Fruit fly (Drosophila melanogaster) whole organism, embryonic: ENCODE results near the gene Pdxk.

Source experiments
- ATbp ChIP-seq: fragments of 200-800 bp; sonication (Bioruptor generic); optimal IDR thresholded peaks from 2 replicates; lab custom pipeline; 2017; ENCODE audit warnings: missing biosample characterization, mild to moderate bottlenecking, missing genetic modification characterization, missing genetic modification reagents
- BEAF-32 ChIP-seq: fragments of 200-800 bp; sonication (Bioruptor generic); optimal IDR thresholded peaks from 3 replicates; lab custom pipeline; 2017; ENCODE audit warnings: missing biosample characterization, missing genetic modification characterization, mild to moderate bottlenecking, moderate library complexity, missing genetic modification reagents
- CG10321 ChIP-seq: fragments of 200-800 bp; sonication (Bioruptor generic); IDR thresholded peaks from 2 replicates; pipeline ENCODE4 v1.3.6; 2022; ENCODE audit warnings: missing biosample characterization, missing genetic modification characterization
- CG12071 ChIP-seq: fragments of 200-800 bp; sonication (Bioruptor generic); optimal IDR thresholded peaks from 3 replicates; lab custom pipeline; 2018; ENCODE audit warnings: missing biosample characterization, mild to moderate bottlenecking, missing genetic modification characterization
- CG15696 ChIP-seq: fragments of 200-800 bp; sonication (Bioruptor generic); optimal IDR thresholded peaks from 2 replicates; lab custom pipeline; 2019; ENCODE audit warnings: missing biosample characterization, mild to moderate bottlenecking, missing genetic modification characterization, moderate library complexity
- CG1647 ChIP-seq: fragments of 200-800 bp; sonication (Bioruptor generic); optimal IDR thresholded peaks from 3 replicates; lab custom pipeline; 2016; ENCODE audit warnings: missing biosample characterization, missing genetic modification characterization
- CG16815 ChIP-seq: fragments of 200-800 bp; sonication (Bioruptor generic); optimal IDR thresholded peaks from 3 replicates; lab custom pipeline; 2017; ENCODE audit warnings: missing biosample characterization, mild to moderate bottlenecking, missing genetic modification characterization
- CG17328 ChIP-seq: fragments of 200-800 bp; sonication (Bioruptor generic); IDR thresholded peaks from 2 replicates; pipeline ENCODE4 v1.3.6; 2022; ENCODE audit warnings: missing biosample characterization, missing genetic modification characterization
- CG17802 ChIP-seq: fragments of 200-800 bp; sonication (Bioruptor generic); optimal IDR thresholded peaks from 2 replicates; lab custom pipeline; 2018; ENCODE audit warnings: missing biosample characterization, mild to moderate bottlenecking, missing genetic modification characterization, moderate library complexity
- CG1832 ChIP-seq: fragments of 200-800 bp; sonication (Bioruptor generic); optimal IDR thresholded peaks from 2 replicates; lab custom pipeline; 2017; ENCODE audit warnings: missing biosample characterization, mild to moderate bottlenecking, missing genetic modification characterization, inconsistent platforms
- CG18764 ChIP-seq: fragments of 200-800 bp; sonication (Bioruptor generic); optimal IDR thresholded peaks from 3 replicates; lab custom pipeline; 2016; ENCODE audit warnings: missing biosample characterization, missing genetic modification characterization
- CG2199 ChIP-seq: fragments of 200-800 bp; sonication (Bioruptor generic); IDR thresholded peaks from 3 replicates; pipeline ENCODE4 v1.3.6; 2022; ENCODE audit warnings: missing biosample characterization, missing genetic modification characterization
- CG30431 ChIP-seq: fragments of 200-800 bp; sonication (Bioruptor generic); optimal IDR thresholded peaks from 2 replicates; lab custom pipeline; 2017; ENCODE audit warnings: missing biosample characterization, missing genetic modification characterization
- CG32767 ChIP-seq: fragments of 200-800 bp; sonication (Bioruptor generic); IDR thresholded peaks from 2 replicates; pipeline ENCODE4 v1.3.6; 2022; ENCODE audit warnings: missing biosample characterization, missing genetic modification characterization
- CG33213 ChIP-seq: fragments of 200-800 bp; sonication (Bioruptor generic); optimal IDR thresholded peaks from 3 replicates; lab custom pipeline; 2016; ENCODE audit warnings: missing biosample characterization, missing genetic modification characterization
- CG5180 ChIP-seq: fragments of 200-800 bp; sonication (Bioruptor generic); optimal IDR thresholded peaks from 3 replicates; lab custom pipeline; 2017; ENCODE audit warnings: missing biosample characterization, missing genetic modification characterization, mild to moderate bottlenecking, moderate library complexity, missing genetic modification reagents
- CG6689 ChIP-seq: fragments of 200-800 bp; sonication (Bioruptor generic); IDR thresholded peaks from 2 replicates; pipeline ENCODE4 v1.3.6; 2022; ENCODE audit warnings: missing biosample characterization, missing genetic modification characterization
- CG6791 ChIP-seq: fragments of 200-800 bp; sonication (Bioruptor generic); IDR thresholded peaks from 3 replicates; pipeline ENCODE4 v1.3.6; 2022; ENCODE audit warnings: missing biosample characterization, missing genetic modification characterization; ENCODE audit not compliant: partially characterized antibody
- D19B ChIP-seq: fragments of 200-800 bp; sonication (Bioruptor generic); optimal IDR thresholded peaks from 2 replicates; lab custom pipeline; 2017; ENCODE audit warnings: missing biosample characterization, mild to moderate bottlenecking, missing genetic modification characterization
- Dfd ChIP-seq, 2 experiments: fragments of >200 bp; optimal IDR thresholded peaks; 2 replicates each; lab custom pipeline; 2017; ENCODE audit warnings: missing biosample characterization in 2 of 2, missing genetic modification characterization in 2 of 2
- Ets65A ChIP-seq: fragments of 200-800 bp; sonication (Bioruptor generic); peaks from one replicate; lab custom pipeline; 2016; ENCODE audit warnings: missing biosample characterization, missing genetic modification characterization
- Fer1 ChIP-seq: fragments of 200-800 bp; sonication (Bioruptor generic); optimal IDR thresholded peaks from 2 replicates; lab custom pipeline; 2017; ENCODE audit warnings: missing biosample characterization, mild to moderate bottlenecking, missing genetic modification characterization
- Fer3 ChIP-seq: fragments of 200-800 bp; sonication (Bioruptor generic); optimal IDR thresholded peaks from 2 replicates; lab custom pipeline; 2018; ENCODE audit warnings: missing biosample characterization, mild to moderate bottlenecking, missing genetic modification characterization, moderate library complexity
- HHEX ChIP-seq: fragments of 200-800 bp; sonication (Bioruptor generic); optimal IDR thresholded peaks from 3 replicates; lab custom pipeline; 2017; ENCODE audit warnings: missing biosample characterization, mild to moderate bottlenecking, missing genetic modification characterization, missing genetic modification reagents
- Kr ChIP-seq: fragments of 200-800 bp; sonication (Bioruptor generic); optimal IDR thresholded peaks from 2 replicates; lab custom pipeline; 2017; ENCODE audit warnings: missing biosample characterization, mild to moderate bottlenecking, missing genetic modification characterization
- Rfx ChIP-seq: fragments of 200-800 bp; sonication (Bioruptor generic); IDR thresholded peaks from 2 replicates; pipeline ENCODE4 v1.3.6; 2022; ENCODE audit warnings: missing biosample characterization, missing genetic modification characterization
- aop ChIP-seq: fragments of 200-800 bp; sonication (Bioruptor generic); IDR thresholded peaks from 2 replicates; pipeline ENCODE4 v1.3.6; 2022; ENCODE audit warnings: missing biosample characterization, missing genetic modification characterization
- ap ChIP-seq: fragments of 200-800 bp; sonication (Bioruptor generic); IDR thresholded peaks from 2 replicates; pipeline ENCODE4 v1.3.6; 2022; ENCODE audit warnings: missing biosample characterization, missing genetic modification characterization
- ato ChIP-seq: fragments of 200-800 bp; sonication (Bioruptor generic); IDR thresholded peaks from 2 replicates; pipeline ENCODE4 v1.3.6; 2022; ENCODE audit warnings: missing biosample characterization, missing genetic modification characterization; ENCODE audit not compliant: partially characterized antibody
- cad ChIP-seq: fragments of >200 bp; optimal IDR thresholded peaks from 2 replicates; lab custom pipeline; 2017; ENCODE audit warnings: missing biosample characterization, missing genetic modification characterization
- cg ChIP-seq: fragments of 200-800 bp; sonication (Bioruptor generic); optimal IDR thresholded peaks from 3 replicates; lab custom pipeline; 2019; ENCODE audit warnings: missing biosample characterization, mild to moderate bottlenecking, missing genetic modification characterization, moderate library complexity
- chif ChIP-seq, 2 experiments: fragments of 200-800 bp; sonication (Bioruptor generic); optimal IDR thresholded peaks; 3 replicates each; lab custom pipeline; 2016; ENCODE audit warnings: missing biosample characterization in 2 of 2, missing genetic modification characterization in 2 of 2
- dimm ChIP-seq: fragments of 200-800 bp; sonication (Bioruptor generic); IDR thresholded peaks from 2 replicates; pipeline ENCODE4 v1.3.6; 2022; ENCODE audit warnings: missing biosample characterization, missing genetic modification characterization
- fd102C ChIP-seq: fragments of 200-800 bp; sonication (Bioruptor generic); optimal IDR thresholded peaks from 2 replicates; lab custom pipeline; 2018; ENCODE audit warnings: missing biosample characterization, mild to moderate bottlenecking, missing genetic modification characterization, moderate library complexity
- fu2 ChIP-seq: fragments of 200-800 bp; sonication (Bioruptor generic); optimal IDR thresholded peaks from 2 replicates; lab custom pipeline; 2016; ENCODE audit warnings: missing biosample characterization, missing genetic modification characterization
- gce ChIP-seq: fragments of 200-800 bp; sonication (Bioruptor generic); IDR thresholded peaks from 3 replicates; pipeline ENCODE4 v1.3.6; 2022; ENCODE audit warnings: missing biosample characterization, missing genetic modification characterization
- grau ChIP-seq: fragments of 200-800 bp; optimal IDR thresholded peaks from 3 replicates; lab custom pipeline; 2019; ENCODE audit warnings: missing biosample characterization, mild to moderate bottlenecking, missing genetic modification characterization, moderate library complexity
- her ChIP-seq: fragments of 200-800 bp; sonication (Bioruptor generic); optimal IDR thresholded peaks from 2 replicates; lab custom pipeline; 2016; ENCODE audit warnings: missing biosample characterization, missing genetic modification characterization
- luna ChIP-seq: fragments of 200-800 bp; sonication (Bioruptor generic); optimal IDR thresholded peaks from 2 replicates; lab custom pipeline; 2016; ENCODE audit warnings: missing biosample characterization, missing genetic modification characterization
- maf-S ChIP-seq: fragments of 200-800 bp; sonication (Bioruptor generic); optimal IDR thresholded peaks from 2 replicates; lab custom pipeline; 2016; ENCODE audit warnings: missing biosample characterization, missing genetic modification characterization
- mirr ChIP-seq: fragments of 200-800 bp; sonication (Bioruptor generic); optimal IDR thresholded peaks from 3 replicates; lab custom pipeline; 2018; ENCODE audit warnings: missing biosample characterization, mild to moderate bottlenecking, missing genetic modification characterization
- nerfin-1 ChIP-seq: fragments of 200-800 bp; sonication (Bioruptor generic); optimal IDR thresholded peaks from 3 replicates; lab custom pipeline; 2019; ENCODE audit warnings: missing biosample characterization, mild to moderate bottlenecking, missing genetic modification characterization, moderate library complexity
- pnt ChIP-seq: fragments of 200-800 bp; sonication (Bioruptor generic); optimal IDR thresholded peaks from 3 replicates; lab custom pipeline; 2016; ENCODE audit warnings: missing biosample characterization, missing genetic modification characterization
- row ChIP-seq: fragments of 200-800 bp; sonication (Bioruptor generic); IDR thresholded peaks from 3 replicates; pipeline ENCODE4 v1.3.6; 2022; ENCODE audit warnings: missing biosample characterization, missing genetic modification characterization
- salm ChIP-seq: fragments of 200-800 bp; sonication (Bioruptor generic); optimal IDR thresholded peaks from 2 replicates; lab custom pipeline; 2018; ENCODE audit warnings: missing biosample characterization, mild to moderate bottlenecking, missing genetic modification characterization
- scrt ChIP-seq: fragments of 200-800 bp; sonication (Bioruptor generic); optimal IDR thresholded peaks from 2 replicates; lab custom pipeline; 2018; ENCODE audit warnings: missing biosample characterization, mild to moderate bottlenecking, missing genetic modification characterization, moderate library complexity
- sens ChIP-seq: fragments of 200-800 bp; sonication (Bioruptor generic); peaks from one replicate; lab custom pipeline; 2016; ENCODE audit warnings: missing biosample characterization, missing genetic modification characterization
- seq ChIP-seq: fragments of 200-800 bp; sonication (Bioruptor generic); IDR thresholded peaks from 2 replicates; pipeline ENCODE4 v1.3.6; 2022; ENCODE audit warnings: missing biosample characterization, missing genetic modification characterization
- slbo ChIP-seq: fragments of 200-800 bp; sonication (Bioruptor generic); IDR thresholded peaks from 2 replicates; pipeline ENCODE4 v1.3.6; 2022; ENCODE audit warnings: missing biosample characterization, missing genetic modification characterization
- trh ChIP-seq: fragments of 200-800 bp; sonication (Bioruptor generic); optimal IDR thresholded peaks from 2 replicates; lab custom pipeline; 2016; ENCODE audit warnings: missing biosample characterization, missing genetic modification characterization
- tup ChIP-seq: fragments of 200-800 bp; sonication (Bioruptor generic); optimal IDR thresholded peaks from 2 replicates; lab custom pipeline; 2016; ENCODE audit warnings: missing biosample characterization, mild to moderate bottlenecking, missing genetic modification characterization, moderate library complexity
- tx ChIP-seq: fragments of 200-800 bp; sonication (Bioruptor generic); optimal IDR thresholded peaks from 2 replicates; lab custom pipeline; 2016; ENCODE audit warnings: missing biosample characterization, missing genetic modification characterization

Gene Pdxk

dm6 chr3L:9397156-9397555, 37.0 kb downstream of the Pdxk start (continued):
- no peak for TF ChIP-seq ato
- TF ChIP-seq CG10321 (GFP tag; lab: Robert Waterston, UW): no peak
- peak; percentile 52 for TF ChIP-seq sens (GFP tag; lab: Kevin White, UChicago)
- no peak for TF ChIP-seq CG6791 (GFP tag; lab: Robert Waterston, UW)
- peak; percentile 29 for TF ChIP-seq salm (tag; lab: Kevin White, UChicago)
- TF ChIP-seq her (GFP tag; lab: Kevin White, UChicago): peak; percentile 71
- no peak for TF ChIP-seq cg (GFP tag; lab: Kevin White, UChicago)
- no peak for TF ChIP-seq fu2 (GFP tag; lab: Kevin White, UChicago)
- TF ChIP-seq maf-S (GFP tag; lab: Kevin White, UChicago): peak; percentile 24
- peak; percentile 36 for TF ChIP-seq tup (GFP tag; lab: Kevin White, UChicago)
- TF ChIP-seq Rfx (GFP tag; lab: Robert Waterston, UW): peak; percentile 69
- peak; percentile 82 for TF ChIP-seq scrt (GFP tag; lab: Kevin White, UChicago)
- peak; percentile 93 for TF ChIP-seq Fer1
- TF ChIP-seq D19B (GFP tag; lab: Kevin White, UChicago): peak; percentile 59
- peak; percentile 92 for TF ChIP-seq mirr (GFP tag; lab: Kevin White, UChicago)
- peak; percentile 2 for TF ChIP-seq Kr
- no peak for TF ChIP-seq CG30431 (GFP tag; lab: Kevin White, UChicago)
- TF ChIP-seq slbo (GFP tag; lab: Robert Waterston, UW): no peak; the same call in 1 of the 2 replicates
- TF ChIP-seq BEAF-32 (GFP tag; lab: Kevin White, UChicago): no peak
- TF ChIP-seq CG1832 (GFP tag; lab: Kevin White, UChicago): no peak
- TF ChIP-seq HHEX (GFP tag; lab: Kevin White, UChicago): peak; percentile 89
- peak; percentile 66 for TF ChIP-seq CG15696 (tag; lab: Kevin White, UChicago)
- TF ChIP-seq pnt (GFP tag; lab: Kevin White, UChicago): peak; percentile 25
- TF ChIP-seq grau: peak; percentile 21
- TF ChIP-seq nerfin-1 (tag; lab: Kevin White, UChicago): peak; percentile 56
- TF ChIP-seq trh (GFP tag; lab: Kevin White, UChicago): no peak
- peak in 1 of 2 experiments; percentile 1 for TF ChIP-seq chif (GFP tag; optimal IDR thresholded peaks at IDR 0.05; lab: Kevin White, UChicago)
- TF ChIP-seq CG1647 (GFP tag; lab: Kevin White, UChicago): peak; percentile 69
- TF ChIP-seq CG32767: no peak
- TF ChIP-seq CG12071 (GFP tag; lab: Kevin White, UChicago): peak; percentile 94
- TF ChIP-seq ap (GFP tag; lab: Robert Waterston, UW): no peak
- TF ChIP-seq luna (GFP tag; lab: Kevin White, UChicago): peak; percentile 82
- TF ChIP-seq CG17328: peak; percentile 16; the same call in 1 of the 2 replicates
- TF ChIP-seq CG2199: peak; percentile 47; the same call in 1 of the 3 replicates
- TF ChIP-seq tx: no peak
- TF ChIP-seq Fer3: peak; percentile 84
- no peak for TF ChIP-seq gce
- TF ChIP-seq CG5180: peak; percentile 69
- TF ChIP-seq aop (GFP tag; lab: Robert Waterston, UW): no peak
- TF ChIP-seq seq (GFP tag; lab: Robert Waterston, UW): peak; percentile 35; the same call in 1 of the 2 replicates
- TF ChIP-seq row (GFP tag; lab: Robert Waterston, UW): no peak
- no peak for TF ChIP-seq cad (GFP tag; lab: Kevin White, UChicago)
- no peak for TF ChIP-seq CG6689 (GFP tag; lab: Robert Waterston, UW)
- TF ChIP-seq CG18764 (GFP tag; lab: Kevin White, UChicago): peak; percentile 48
- TF ChIP-seq Ets65A (GFP tag; lab: Kevin White, UChicago): no peak
- no peak for TF ChIP-seq CG16815 (GFP tag; lab: Kevin White, UChicago)
- TF ChIP-seq fd102C (GFP tag; lab: Kevin White, UChicago): peak; percentile 80
- TF ChIP-seq CG33213 (GFP tag; lab: Kevin White, UChicago): peak; percentile 75
- TF ChIP-seq ATbp: peak; percentile 72
- no peak for TF ChIP-seq dimm (GFP tag; lab: Robert Waterston, UW)
- no peak for TF ChIP-seq CG17802 (tag; lab: Kevin White, UChicago)
- no peak for TF ChIP-seq Dfd (GFP tag; optimal IDR thresholded peaks at IDR 0.05; lab: Kevin White, UChicago)
